Fruit fly (Drosophila melanogaster) whole organism, embryonic: Measurements from ENCODE around the gene CG1463.
A peak's percentile ranks its signal among the peaks of the same experiment; 100 is the strongest.

Experiments used
- B-H1 ChIP-seq: fragments of 200-800 bp; sonication (Bioruptor generic); IDR thresholded peaks from 3 replicates; pipeline ENCODE4 v1.3.6; 2022; ENCODE audit warnings: missing biosample characterization, missing genetic modification characterization
- CG10543 ChIP-seq: fragments of 200-800 bp; sonication (Bioruptor generic); optimal IDR thresholded peaks from 3 replicates; lab custom pipeline; 2017; ENCODE audit warnings: missing biosample characterization, mild to moderate bottlenecking, missing genetic modification characterization, moderate library complexity
- CG10979 ChIP-seq: fragments of 200-800 bp; sonication (Bioruptor generic); optimal IDR thresholded peaks from 2 replicates; lab custom pipeline; 2018; ENCODE audit warnings: missing biosample characterization, mild to moderate bottlenecking, missing genetic modification characterization, moderate library complexity
- CG11723 ChIP-seq: fragments of 200-800 bp; sonication (Bioruptor generic); optimal IDR thresholded peaks from 2 replicates; lab custom pipeline; 2017; ENCODE audit warnings: missing biosample characterization, mild to moderate bottlenecking, missing genetic modification characterization
- CG12071 ChIP-seq: fragments of 200-800 bp; sonication (Bioruptor generic); optimal IDR thresholded peaks from 3 replicates; lab custom pipeline; 2018; ENCODE audit warnings: missing biosample characterization, mild to moderate bottlenecking, missing genetic modification characterization
- CG12769 ChIP-seq: fragments of 200-800 bp; sonication (Bioruptor generic); optimal IDR thresholded peaks from 2 replicates; lab custom pipeline; 2019; ENCODE audit warnings: missing biosample characterization, mild to moderate bottlenecking, missing genetic modification characterization, moderate library complexity
- CG13424 ChIP-seq: fragments of 200-800 bp; sonication (Bioruptor generic); optimal IDR thresholded peaks from 2 replicates; lab custom pipeline; 2019; ENCODE audit warnings: missing biosample characterization, mild to moderate bottlenecking, missing genetic modification characterization, moderate library complexity
- CG1529 ChIP-seq: fragments of 200-800 bp; sonication (Bioruptor generic); optimal IDR thresholded peaks from 3 replicates; lab custom pipeline; 2018; ENCODE audit warnings: missing biosample characterization, missing genetic modification characterization
- CG15696 ChIP-seq: fragments of 200-800 bp; sonication (Bioruptor generic); optimal IDR thresholded peaks from 2 replicates; lab custom pipeline; 2019; ENCODE audit warnings: missing biosample characterization, mild to moderate bottlenecking, missing genetic modification characterization, moderate library complexity
- CG1602 ChIP-seq: fragments of 200-800 bp; sonication (Bioruptor generic); optimal IDR thresholded peaks from 3 replicates; lab custom pipeline; 2016; ENCODE audit warnings: missing biosample characterization, missing genetic modification characterization
- CG16779 ChIP-seq: fragments of 200-800 bp; sonication (Bioruptor generic); IDR thresholded peaks from 2 replicates; pipeline ENCODE4 v1.3.6; 2022; ENCODE audit warnings: missing biosample characterization, missing genetic modification characterization
- CG17361 ChIP-seq: fragments of 200-800 bp; sonication (Bioruptor generic); IDR thresholded peaks from 3 replicates; pipeline ENCODE4 v1.3.6; 2022; ENCODE audit warnings: missing biosample characterization, missing genetic modification characterization
- CG17802 ChIP-seq: fragments of 200-800 bp; sonication (Bioruptor generic); optimal IDR thresholded peaks from 2 replicates; lab custom pipeline; 2018; ENCODE audit warnings: missing biosample characterization, mild to moderate bottlenecking, missing genetic modification characterization, moderate library complexity
- CG31224 ChIP-seq: fragments of 200-800 bp; sonication (Bioruptor generic); IDR thresholded peaks from 2 replicates; pipeline ENCODE4 v1.3.6; 2022; ENCODE audit warnings: missing biosample characterization, missing genetic modification characterization
- CG31365 ChIP-seq: fragments of 200-800 bp; sonication (Bioruptor generic); optimal IDR thresholded peaks from 2 replicates; lab custom pipeline; 2018; ENCODE audit warnings: missing biosample characterization, mild to moderate bottlenecking, missing genetic modification characterization
- CG33557 ChIP-seq: fragments of 200-800 bp; sonication (Bioruptor generic); optimal IDR thresholded peaks from 2 replicates; lab custom pipeline; 2019; ENCODE audit warnings: missing biosample characterization, mild to moderate bottlenecking, missing genetic modification characterization, moderate library complexity
- CG6654 ChIP-seq: fragments of 200-800 bp; sonication (Bioruptor generic); optimal IDR thresholded peaks from 2 replicates; lab custom pipeline; 2017; ENCODE audit warnings: missing biosample characterization, mild to moderate bottlenecking, missing genetic modification characterization
- CG8388 ChIP-seq: fragments of 200-800 bp; sonication (Bioruptor generic); optimal IDR thresholded peaks from 2 replicates; lab custom pipeline; 2019; ENCODE audit warnings: missing biosample characterization, mild to moderate bottlenecking, missing genetic modification characterization, moderate library complexity
- CG9609 ChIP-seq: fragments of 200-800 bp; sonication (Bioruptor generic); optimal IDR thresholded peaks from 3 replicates; lab custom pipeline; 2016; ENCODE audit warnings: missing biosample characterization, missing genetic modification characterization
- Chrac-16 ChIP-seq: fragments of 200-800 bp; sonication (Bioruptor generic); optimal IDR thresholded peaks from 3 replicates; lab custom pipeline; 2016; ENCODE audit warnings: missing biosample characterization, missing genetic modification characterization
- Doc2 ChIP-seq: fragments of 200-800 bp; sonication (Bioruptor generic); IDR thresholded peaks from 2 replicates; pipeline ENCODE4 v1.3.6; 2022; ENCODE audit warnings: missing biosample characterization, missing genetic modification characterization
- Doc3 ChIP-seq: fragments of 200-800 bp; sonication (Bioruptor generic); IDR thresholded peaks from 3 replicates; pipeline ENCODE4 v1.3.6; 2022; ENCODE audit warnings: missing biosample characterization, missing genetic modification characterization; ENCODE audit not compliant: partially characterized antibody
- ERR ChIP-seq: fragments of 200-800 bp; sonication (Bioruptor generic); optimal IDR thresholded peaks from 2 replicates; lab custom pipeline; 2016; ENCODE audit warnings: missing biosample characterization, missing genetic modification characterization
- H15 ChIP-seq: fragments of 200-800 bp; sonication (Bioruptor generic); IDR thresholded peaks from 3 replicates; pipeline ENCODE4 v1.3.6; 2022; ENCODE audit warnings: missing biosample characterization, missing genetic modification characterization
- HLHmδ ChIP-seq: fragments of 200-800 bp; sonication (Bioruptor generic); optimal IDR thresholded peaks from 2 replicates; lab custom pipeline; 2018; ENCODE audit warnings: missing biosample characterization, mild to moderate bottlenecking, missing genetic modification characterization, moderate library complexity
- Lhr ChIP-seq: fragments of 200-800 bp; sonication (Bioruptor generic); optimal IDR thresholded peaks from 3 replicates; lab custom pipeline; 2017; ENCODE audit warnings: mild to moderate bottlenecking, missing biosample characterization, missing genetic modification reagents, missing genetic modification characterization
- Med ChIP-seq: fragments of 200-800 bp; sonication (Bioruptor generic); peaks from one replicate; lab custom pipeline; 2016; ENCODE audit warnings: missing biosample characterization, missing genetic modification characterization, mild to moderate bottlenecking, inconsistent platforms, moderate library complexity
- Mes4 ChIP-seq: fragments of 200-800 bp; sonication (Bioruptor generic); optimal IDR thresholded peaks from 2 replicates; lab custom pipeline; 2016; ENCODE audit warnings: missing biosample characterization, missing genetic modification characterization
- Nf-YA ChIP-seq: fragments of 200-800 bp; sonication (Bioruptor generic); IDR thresholded peaks from 2 replicates; pipeline ENCODE4 v1.3.6; 2022; ENCODE audit warnings: missing biosample characterization, missing genetic modification characterization
- Optix ChIP-seq: fragments of 200-800 bp; sonication (Bioruptor generic); IDR thresholded peaks from 3 replicates; pipeline ENCODE4 v1.3.6; 2022; ENCODE audit warnings: missing biosample characterization, missing genetic modification characterization
- Poxn ChIP-seq: fragments of 200-800 bp; sonication (Bioruptor generic); IDR thresholded peaks from 2 replicates; pipeline ENCODE4 v1.3.6; 2022; ENCODE audit warnings: missing biosample characterization, missing genetic modification characterization
- Taf1 ChIP-seq: fragments of 200-800 bp; sonication (Bioruptor generic); IDR thresholded peaks from 2 replicates; pipeline ENCODE4 v1.3.6; 2022; ENCODE audit warnings: missing biosample characterization, missing genetic modification characterization
- Tbp ChIP-seq: fragments of >200 bp; optimal IDR thresholded peaks from 2 replicates; lab custom pipeline; 2018; ENCODE audit warnings: missing biosample characterization, missing genetic modification characterization
- az2 ChIP-seq: fragments of 200-800 bp; sonication (Bioruptor generic); optimal IDR thresholded peaks from 3 replicates; lab custom pipeline; 2016; ENCODE audit warnings: missing biosample characterization, missing genetic modification characterization
- caup ChIP-seq: fragments of 200-800 bp; sonication (Bioruptor generic); optimal IDR thresholded peaks from 3 replicates; lab custom pipeline; 2017; ENCODE audit warnings: missing biosample characterization, mild to moderate bottlenecking, missing genetic modification characterization, moderate library complexity; ENCODE audit not compliant: severe bottlenecking
- corto ChIP-seq: fragments of 200-800 bp; sonication (Bioruptor generic); optimal IDR thresholded peaks from 2 replicates; lab custom pipeline; 2016; ENCODE audit warnings: missing biosample characterization, mild to moderate bottlenecking, missing genetic modification characterization, moderate library complexity
- h ChIP-seq: fragments of >200 bp; optimal IDR thresholded peaks from 2 replicates; lab custom pipeline; 2017
- ken ChIP-seq: fragments of 200-800 bp; sonication (Bioruptor generic); IDR thresholded peaks from 3 replicates; pipeline ENCODE4 v1.3.6; 2022; ENCODE audit warnings: missing biosample characterization, missing genetic modification characterization
- lab ChIP-seq: fragments of 200-800 bp; sonication (Bioruptor generic); optimal IDR thresholded peaks from 3 replicates; lab custom pipeline; 2017; ENCODE audit warnings: missing biosample characterization, missing genetic modification characterization, mild to moderate bottlenecking, moderate library complexity, missing genetic modification reagents
- pan ChIP-seq, 4 experiments: fragments of >200 bp in 3 of 4; fragments of 200-800 bp in 1 of 4; sonication (Bioruptor generic) in 1 of 4; optimal IDR thresholded peaks in 3 of 4; IDR thresholded peaks in 1 of 4; 2 replicates each; pipeline versions ENCODE4 v1.3.6 to Lab custom; 2017 to 2022; ENCODE audit warnings: missing biosample characterization in 2 of 4, missing genetic modification characterization in 2 of 4, mixed read lengths in 1 of 4
- pnt ChIP-seq: fragments of 200-800 bp; sonication (Bioruptor generic); optimal IDR thresholded peaks from 3 replicates; lab custom pipeline; 2016; ENCODE audit warnings: missing biosample characterization, missing genetic modification characterization
- shn ChIP-seq: fragments of 200-800 bp; sonication (Bioruptor generic); optimal IDR thresholded peaks from 3 replicates; lab custom pipeline; 2016; ENCODE audit warnings: missing biosample characterization, missing genetic modification characterization
- slbo ChIP-seq: fragments of 200-800 bp; sonication (Bioruptor generic); IDR thresholded peaks from 2 replicates; pipeline ENCODE4 v1.3.6; 2022; ENCODE audit warnings: missing biosample characterization, missing genetic modification characterization
- sug ChIP-seq: fragments of 200-800 bp; optimal IDR thresholded peaks from 2 replicates; lab custom pipeline; 2019; ENCODE audit warnings: missing biosample characterization, mild to moderate bottlenecking, missing genetic modification characterization, moderate library complexity
- tna ChIP-seq: fragments of 200-800 bp; sonication (Bioruptor generic); IDR thresholded peaks from 2 replicates; pipeline ENCODE4 v1.3.6; 2022; ENCODE audit warnings: missing biosample characterization, missing genetic modification characterization; ENCODE audit not compliant: partially characterized antibody
- toy ChIP-seq: fragments of 200-800 bp; sonication (Bioruptor generic); IDR thresholded peaks from 2 replicates; pipeline ENCODE4 v1.3.6; 2022; ENCODE audit warnings: missing biosample characterization, missing genetic modification characterization
- trem ChIP-seq: fragments of 200-800 bp; optimal IDR thresholded peaks from 3 replicates; lab custom pipeline; 2019; ENCODE audit warnings: missing biosample characterization, mild to moderate bottlenecking, missing genetic modification characterization, moderate library complexity
- trh ChIP-seq: fragments of 200-800 bp; sonication (Bioruptor generic); optimal IDR thresholded peaks from 2 replicates; lab custom pipeline; 2016; ENCODE audit warnings: missing biosample characterization, missing genetic modification characterization
- wdn ChIP-seq: fragments of 200-800 bp; sonication (Bioruptor generic); IDR thresholded peaks from 2 replicates; pipeline ENCODE4 v1.3.6; 2022; ENCODE audit warnings: missing biosample characterization, missing genetic modification characterization
- zf30C ChIP-seq: fragments of 200-800 bp; sonication (Bioruptor generic); optimal IDR thresholded peaks from 3 replicates; lab custom pipeline; 2018; ENCODE audit warnings: missing biosample characterization, mild to moderate bottlenecking, missing genetic modification characterization

Gene CG1463

dm6 chrX:12567663-12568062 is 43.8 kb downstream of the CG1463 start (continued):
- TF ChIP-seq CG13424 = peak; percentile 87
- TF ChIP-seq H15 = 0 out of 3 replicates have a peak, but pooled peaks have one; percentile 63
- no peak for TF ChIP-seq CG16779
- TF ChIP-seq tna = no peak
- TF ChIP-seq CG15696 (tag; lab: Kevin White, UChicago) = peak; percentile 46
- peak; percentile 70 for TF ChIP-seq CG8388 (GFP tag; lab: Kevin White, UChicago)
- TF ChIP-seq Nf-YA = no peak
- TF ChIP-seq CG6654 (GFP tag; lab: Kevin White, UChicago) = peak; percentile 27
- TF ChIP-seq trh = no peak
- TF ChIP-seq CG17802 = no peak
- TF ChIP-seq shn = no peak
- TF ChIP-seq toy (GFP tag; lab: Robert Waterston, UW) = peak; percentile 68; the same call in 1 of the 2 replicates
- TF ChIP-seq HLHmδ (GFP tag; lab: Kevin White, UChicago) = no peak
- peak; percentile 70 for TF ChIP-seq CG31224 (GFP tag; lab: Robert Waterston, UW)
- TF ChIP-seq CG17361 (GFP tag; lab: Robert Waterston, UW) = peak; percentile 72
- TF ChIP-seq CG11723 (GFP tag; lab: Kevin White, UChicago) = peak; percentile 42
- peak; percentile 43 for TF ChIP-seq trem (tag; lab: Kevin White, UChicago)
- TF ChIP-seq sug = peak; percentile 85
- peak; percentile 1 for TF ChIP-seq CG12769 (tag; lab: Kevin White, UChicago)
- TF ChIP-seq Doc3 = no peak
- TF ChIP-seq ken (GFP tag; lab: Robert Waterston, UW) = peak; percentile 42; the same call in 1 of the 3 replicates
- peak; percentile 4 for TF ChIP-seq CG31365 (tag; lab: Kevin White, UChicago)
- TF ChIP-seq CG12071 (GFP tag; lab: Kevin White, UChicago) = peak; percentile 44
- TF ChIP-seq az2 = peak; percentile 59
- peak; percentile 38 for TF ChIP-seq Med (GFP tag; lab: Kevin White, UChicago)
- TF ChIP-seq CG1602 (GFP tag; lab: Kevin White, UChicago) = peak; percentile 25
- peak; percentile 40; the same call in 1 of the 2 replicates for TF ChIP-seq Poxn (GFP tag; lab: Robert Waterston, UW)
- no peak for TF ChIP-seq CG33557
- peak; percentile 96 for TF ChIP-seq lab
- peak; percentile 82 for TF ChIP-seq slbo (GFP tag; lab: Robert Waterston, UW)
- peak; percentile 46 for TF ChIP-seq Chrac-16 (GFP tag; lab: Kevin White, UChicago)
- peak; percentile 36 for TF ChIP-seq CG1529
- peak; percentile 68; the same call in 2 of the 3 replicates for TF ChIP-seq B-H1
- peak; percentile 72 for TF ChIP-seq CG10979 (tag; lab: Kevin White, UChicago)
- no peak for TF ChIP-seq CG9609 (GFP tag; lab: Kevin White, UChicago)
- TF ChIP-seq Taf1 (GFP tag; lab: Robert Waterston, UW) = peak; percentile 37; the same call in 1 of the 2 replicates
- TF ChIP-seq zf30C (GFP tag; lab: Kevin White, UChicago) = no peak
- TF ChIP-seq Tbp (GFP tag; lab: Kevin White, UChicago) = no peak
- TF ChIP-seq ERR (GFP tag; lab: Kevin White, UChicago) = no peak
- peak; percentile 80 for TF ChIP-seq CG10543 (GFP tag; lab: Kevin White, UChicago)
- 0 out of 3 replicates have a peak, but pooled peaks have one; percentile 10 for TF ChIP-seq Optix
- no peak for TF ChIP-seq pnt
- peak; percentile 72 for TF ChIP-seq wdn (GFP tag; lab: Robert Waterston, UW)
- no peak for TF ChIP-seq pan (optimal IDR thresholded peaks at IDR 0.05; lab: Kevin White, UChicago)
- TF ChIP-seq pan (GFP tag; optimal IDR thresholded peaks at IDR 0.05 in 1 of 2, IDR thresholded peaks at IDR 0.05 in 1 of 2) = peak in 1 of 2 experiments; percentile 85
- TF ChIP-seq Mes4 (GFP tag; lab: Kevin White, UChicago) = no peak
- TF ChIP-seq Lhr (GFP tag; lab: Kevin White, UChicago) = no peak
- TF ChIP-seq corto (GFP tag; lab: Kevin White, UChicago) = no peak
- TF ChIP-seq caup (GFP tag; lab: Kevin White, UChicago) = peak; percentile 87
- no peak for TF ChIP-seq Doc2 (GFP tag; lab: Robert Waterston, UW)
- no peak for TF ChIP-seq h (lab: Kevin White, UChicago)
